Worm (Caenorhabditis elegans) whole organism, early embryonic: Measurements from ENCODE around the gene clec-27.

ENCODE experiments used
- B0310.2 ChIP-seq: sonication (generic microtip); optimal IDR thresholded peaks from 2 replicates; lab custom pipeline; 2016; ENCODE audit warnings: mild to moderate bottlenecking, missing genetic modification characterization, missing compliant biosample characterization
- F13C5.2 ChIP-seq: sonication (generic microtip); optimal IDR thresholded peaks from 2 replicates; lab custom pipeline; 2017; ENCODE audit warnings: mild to moderate bottlenecking, missing genetic modification characterization, inconsistent platforms, missing compliant biosample characterization
- aly-1 ChIP-seq: sonication (generic microtip); optimal IDR thresholded peaks from 2 replicates; lab custom pipeline; 2016; ENCODE audit warnings: missing genetic modification characterization, missing compliant biosample characterization
- ama-1 ChIP-seq: fragments of 150-350 bp; optimal IDR thresholded peaks from 2 replicates; lab custom pipeline; 2014
- ceh-13 ChIP-seq: fragments of 200-800 bp; sonication (Bioruptor generic); optimal IDR thresholded peaks from 2 replicates; lab custom pipeline; 2018; ENCODE audit warnings: mild to moderate bottlenecking, missing genetic modification characterization, missing compliant biosample characterization
- ceh-36 ChIP-seq: sonication (generic microtip); optimal IDR thresholded peaks from 2 replicates; lab custom pipeline; 2016; ENCODE audit warnings: missing genetic modification characterization, inconsistent platforms, missing compliant biosample characterization
- ets-7 ChIP-seq: sonication (generic microtip); optimal IDR thresholded peaks from 2 replicates; lab custom pipeline; 2016; ENCODE audit warnings: missing genotype, missing genetic modification characterization, missing compliant biosample characterization
- flt-1 ChIP-seq: fragments of 200-800 bp; sonication (Bioruptor generic); IDR thresholded peaks from 2 replicates; pipeline ENCODE4 v1.3.6; 2022; ENCODE audit warnings: missing genetic modification characterization, missing compliant biosample characterization
- hmbx-1 ChIP-seq: sonication (generic microtip); optimal IDR thresholded peaks from 2 replicates; lab custom pipeline; 2016; ENCODE audit warnings: mild to moderate bottlenecking, missing genetic modification characterization, missing compliant biosample characterization
- hmg-4 ChIP-seq: fragments of 200-800 bp; sonication (Bioruptor generic); optimal IDR thresholded peaks from 2 replicates; lab custom pipeline; 2018; ENCODE audit warnings: mild to moderate bottlenecking, missing genetic modification characterization, missing compliant biosample characterization
- hnd-1 ChIP-seq: sonication (generic microtip); optimal IDR thresholded peaks from 2 replicates; lab custom pipeline; 2016; ENCODE audit warnings: missing genetic modification characterization, missing compliant biosample characterization
- pes-1 ChIP-seq: fragments of 200-800 bp; sonication (Bioruptor generic); IDR thresholded peaks from 2 replicates; pipeline ENCODE4 v1.3.6; 2022; ENCODE audit warnings: missing genetic modification reagents, missing genetic modification characterization, missing compliant biosample characterization
- scrt-1 ChIP-seq: fragments of 200-800 bp; sonication (Bioruptor generic); IDR thresholded peaks from 2 replicates; pipeline ENCODE4 v1.3.6; 2022; ENCODE audit warnings: missing genetic modification characterization, missing compliant biosample characterization
- sea-1 ChIP-seq: fragments of 200-800 bp; sonication (Bioruptor generic); conservative IDR thresholded peaks from 2 replicates; pipeline ENCODE4 v1.3.6; 2022; ENCODE audit warnings: missing genetic modification characterization, missing compliant biosample characterization
- tbx-11 ChIP-seq: fragments of 200-800 bp; sonication (Bioruptor generic); IDR thresholded peaks from 2 replicates; pipeline ENCODE4 v1.3.6; 2022; ENCODE audit warnings: missing genetic modification characterization, missing compliant biosample characterization
- tbx-37 ChIP-seq: fragments of 200-800 bp; sonication (Bioruptor generic); conservative IDR thresholded peaks from 2 replicates; pipeline ENCODE4 v1.3.6; 2022; ENCODE audit warnings: missing genetic modification reagents, missing genetic modification characterization, missing compliant biosample characterization
- tra-4 ChIP-seq: sonication (generic microtip); optimal IDR thresholded peaks from 2 replicates; lab custom pipeline; 2017; ENCODE audit warnings: missing genetic modification characterization, missing compliant biosample characterization

Gene clec-27

DNA sequence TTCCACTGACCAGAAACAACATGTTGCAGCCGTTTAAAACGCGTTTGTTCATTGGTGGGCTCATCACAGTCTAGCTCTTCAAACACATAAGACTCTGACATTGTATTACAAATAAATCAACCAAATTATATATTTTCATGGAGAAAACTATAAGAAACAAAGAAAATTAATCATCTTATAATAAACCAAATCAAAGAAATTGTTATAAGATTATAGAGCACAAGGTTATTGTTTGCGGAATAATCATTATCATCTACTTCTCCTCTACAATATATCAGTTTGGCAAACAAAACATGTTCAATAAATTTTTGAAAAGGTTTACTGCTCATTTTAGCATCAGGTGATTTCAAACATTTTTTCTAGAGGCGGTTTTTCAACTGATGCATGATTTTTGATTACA lies 7.3 kb downstream of the clec-27 start, which contains the start of the genes clec-32 and clec-24:
TSS of gene clec-32 (minus strand) at position 101 of the 400 bp plus-strand sequence.
TSS of gene clec-24 (plus strand) at position 294 of the 400 bp plus-strand sequence.
- TF ChIP-seq tbx-37 (no peak), ama-1 (lab: Kevin White, UChicago) (no peak), ceh-36 (tag; lab: Kevin White, UChicago) (no peak)

DNA sequence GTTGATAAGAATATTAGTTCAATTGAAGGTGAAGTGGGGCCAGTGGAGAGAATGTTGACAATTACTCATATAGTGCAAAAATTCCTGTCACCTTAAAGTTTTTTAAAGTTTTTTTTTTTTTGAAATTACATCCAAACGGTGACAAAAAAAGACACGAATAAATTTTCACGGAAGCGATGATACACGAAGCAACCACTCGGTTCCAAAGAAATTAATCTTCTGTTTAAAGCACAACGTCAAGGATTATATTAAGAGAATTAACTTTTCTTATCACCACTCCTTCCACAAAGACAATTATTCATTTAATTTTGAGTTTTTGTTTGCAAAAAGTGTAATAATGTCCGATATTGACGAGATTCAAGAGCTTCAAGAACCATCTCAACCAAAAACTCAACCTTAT lies 11.0 kb downstream of the clec-27 start, which contains the start of gene clec-28:
TSS of gene clec-28 (plus strand) at position 301 of the 400 bp plus-strand sequence.
- TF ChIP-seq ets-7 (tag; lab: Kevin White, UChicago) (no peak), scrt-1 (GFP tag; lab: Robert Waterston, UW) (no peak), tbx-37 (no peak), ceh-13 (no peak), tra-4 (no peak), F13C5.2 (tag; lab: Kevin White, UChicago) (no peak), ama-1 (lab: Kevin White, UChicago) (no peak), B0310.2 (tag; lab: Kevin White, UChicago) (no peak), pes-1 (GFP tag; lab: Robert Waterston, UW) (no peak), flt-1 (no peak), tbx-11 (no peak), hmg-4 (GFP tag; lab: Kevin White, UChicago) (no peak), hnd-1 (tag; lab: Kevin White, UChicago) (no peak)

ce11 chrV:16869740-16870139 lies 15.3 kb downstream of the clec-27 start, which contains the start of gene clec-33:
Gene clec-33, minus strand, starts transcription at chrV:16869840.
- TF ChIP-seq aly-1 (tag; lab: Kevin White, UChicago), result no peak
- no peak for TF ChIP-seq F13C5.2 (tag; lab: Kevin White, UChicago)
- TF ChIP-seq sea-1 (GFP tag; lab: Robert Waterston, UW), result no peak
- no peak for TF ChIP-seq hmg-4 (GFP tag; lab: Kevin White, UChicago)
- no peak for TF ChIP-seq B0310.2 (tag; lab: Kevin White, UChicago)
- TF ChIP-seq tbx-37, result no peak
- TF ChIP-seq pes-1 (GFP tag; lab: Robert Waterston, UW), result no peak
- no peak for TF ChIP-seq scrt-1 (GFP tag; lab: Robert Waterston, UW)
- no peak for TF ChIP-seq ceh-36 (tag; lab: Kevin White, UChicago)
- no peak for TF ChIP-seq tbx-11
- no peak for TF ChIP-seq flt-1
- no peak for TF ChIP-seq hnd-1 (tag; lab: Kevin White, UChicago)
- no peak for TF ChIP-seq ets-7 (tag; lab: Kevin White, UChicago)
- TF ChIP-seq tra-4, result no peak
- TF ChIP-seq ceh-13, result no peak
- TF ChIP-seq ama-1 (lab: Kevin White, UChicago), result no peak
- no peak for TF ChIP-seq hmbx-1 (tag; lab: Kevin White, UChicago)

- no peak for TF ChIP-seq aly-1 (tag; lab: Kevin White, UChicago)
- no peak for TF ChIP-seq ets-7 (tag; lab: Kevin White, UChicago)
- no peak for TF ChIP-seq pes-1 (GFP tag; lab: Robert Waterston, UW)
- TF ChIP-seq hmbx-1 (tag; lab: Kevin White, UChicago), result no peak
- no peak for TF ChIP-seq flt-1
- no peak for TF ChIP-seq ama-1 (lab: Kevin White, UChicago)
- TF ChIP-seq ceh-36 (tag; lab: Kevin White, UChicago), result no peak
- no peak for TF ChIP-seq hmg-4 (GFP tag; lab: Kevin White, UChicago)
- no peak for TF ChIP-seq tbx-11
- no peak for TF ChIP-seq hnd-1 (tag; lab: Kevin White, UChicago)
- no peak for TF ChIP-seq tra-4
- no peak for TF ChIP-seq ceh-13
- TF ChIP-seq F13C5.2 (tag; lab: Kevin White, UChicago), result no peak
- TF ChIP-seq sea-1 (GFP tag; lab: Robert Waterston, UW), result no peak
- no peak for TF ChIP-seq tbx-37
- no peak for TF ChIP-seq scrt-1 (GFP tag; lab: Robert Waterston, UW)
These were observed 17.0 kb downstream of the clec-27 start, which contains the start of gene thn-4 for ce11 chrV:16871387-16871786. Gene thn-4, minus strand, starts transcription at chrV:16871487.

ce11 chrV:16873642-16874041 lies 19.2 kb downstream of the clec-27 start, which contains the start of gene srw-23:
Gene srw-23, plus strand, starts transcription at chrV:16873942.
- no peak for TF ChIP-seq hnd-1 (tag; lab: Kevin White, UChicago)
- no peak for TF ChIP-seq pes-1 (GFP tag; lab: Robert Waterston, UW)
- TF ChIP-seq B0310.2 (tag; lab: Kevin White, UChicago), result no peak
- TF ChIP-seq tbx-11, result no peak
- TF ChIP-seq hmbx-1 (tag; lab: Kevin White, UChicago), result no peak
- no peak for TF ChIP-seq ets-7 (tag; lab: Kevin White, UChicago)
- no peak for TF ChIP-seq flt-1
- TF ChIP-seq scrt-1 (GFP tag; lab: Robert Waterston, UW), result no peak
- TF ChIP-seq F13C5.2 (tag; lab: Kevin White, UChicago), result no peak
- TF ChIP-seq aly-1 (tag; lab: Kevin White, UChicago), result no peak
- no peak for TF ChIP-seq ceh-13
- no peak for TF ChIP-seq tbx-37
- TF ChIP-seq ama-1 (lab: Kevin White, UChicago), result no peak
- TF ChIP-seq sea-1 (GFP tag; lab: Robert Waterston, UW), result no peak
- no peak for TF ChIP-seq tra-4
- TF ChIP-seq hmg-4 (GFP tag; lab: Kevin White, UChicago), result no peak
- no peak for TF ChIP-seq ceh-36 (tag; lab: Kevin White, UChicago)

ce11 chrV:16874966-16875365 lies 20.5 kb downstream of the clec-27 start, which contains the start of gene F49A5.10:
Gene F49A5.10, plus strand, starts transcription at chrV:16875266.
- no peak for TF ChIP-seq F13C5.2 (tag; lab: Kevin White, UChicago)
- TF ChIP-seq aly-1 (tag; lab: Kevin White, UChicago), result no peak
- TF ChIP-seq pes-1 (GFP tag; lab: Robert Waterston, UW), result no peak
- TF ChIP-seq B0310.2 (tag; lab: Kevin White, UChicago), result no peak
- TF ChIP-seq ceh-13, result no peak
- no peak for TF ChIP-seq tbx-11
- TF ChIP-seq hmbx-1 (tag; lab: Kevin White, UChicago), result no peak
- no peak for TF ChIP-seq hnd-1 (tag; lab: Kevin White, UChicago)
- no peak for TF ChIP-seq tra-4
- no peak for TF ChIP-seq scrt-1 (GFP tag; lab: Robert Waterston, UW)
- no peak for TF ChIP-seq tbx-37
- no peak for TF ChIP-seq flt-1
- no peak for TF ChIP-seq ceh-36 (tag; lab: Kevin White, UChicago)
- TF ChIP-seq ama-1 (lab: Kevin White, UChicago), result no peak
- TF ChIP-seq ets-7 (tag; lab: Kevin White, UChicago), result no peak
- TF ChIP-seq sea-1 (GFP tag; lab: Robert Waterston, UW), result no peak
- no peak for TF ChIP-seq hmg-4 (GFP tag; lab: Kevin White, UChicago)
